Fruit fly (Drosophila melanogaster): ENCODE data around the gene FoxK.

FoxK gene

dm6 chr3L:11148478-11149251, 28.1 kb upstream of the FoxK start (continued):
- TF ChIP-seq Drgx (GFP tag; IDR thresholded peaks at IDR 0.05) (peak; percentile 74), crol (GFP tag; IDR thresholded peaks at IDR 0.05) (no peak), jumu (GFP tag; optimal IDR thresholded peaks at IDR 0.05) (no peak), bbx (GFP tag; IDR thresholded peaks at IDR 0.05; ENCODE audit: partially characterized antibody) (no peak), Lhr (GFP tag; optimal IDR thresholded peaks at IDR 0.05) (no peak), zf30C (GFP tag; optimal IDR thresholded peaks at IDR 0.05) (no peak), CG6813 (GFP tag; optimal IDR thresholded peaks at IDR 0.05) (peak; percentile 29), gem (tag; optimal IDR thresholded peaks at IDR 0.05) (peak; percentile 71), CG13424 (tag; optimal IDR thresholded peaks at IDR 0.05) (peak; percentile 46), sens-2 (GFP tag; IDR thresholded peaks at IDR 0.05) (no peak), dmrt11E (tag; optimal IDR thresholded peaks at IDR 0.05) (peak; percentile 24), CG5180 (GFP tag; optimal IDR thresholded peaks at IDR 0.05) (no peak), NC2β (GFP tag; optimal IDR thresholded peaks at IDR 0.05) (no peak), PHDP (tag; optimal IDR thresholded peaks at IDR 0.05) (peak; percentile 38), aop (GFP tag; IDR thresholded peaks at IDR 0.05) (no peak), CG17328 (GFP tag; IDR thresholded peaks at IDR 0.05) (peak; percentile 27; the same call in 1 of the 2 replicates), sug (tag; optimal IDR thresholded peaks at IDR 0.05) (no peak), CG12769 (tag; optimal IDR thresholded peaks at IDR 0.05) (peak; percentile 48), CG16813 (GFP tag; IDR thresholded peaks at IDR 0.05; ENCODE audit: partially characterized antibody) (no peak), jigr1 (GFP tag; IDR thresholded peaks at IDR 0.05) (no peak), Xbp1 (GFP tag; optimal IDR thresholded peaks at IDR 0.05) (peak; percentile 37), croc (GFP tag; conservative IDR thresholded peaks at IDR 0.05) (0 out of 3 replicates have a peak, but pooled peaks have one; percentile 13), CG4282 (GFP tag; optimal IDR thresholded peaks at IDR 0.05) (no peak), CG31388 (GFP tag; optimal IDR thresholded peaks at IDR 0.05) (no peak), CG9876 (GFP tag; optimal IDR thresholded peaks at IDR 0.05) (no peak), Mad (GFP tag; optimal IDR thresholded peaks at IDR 0.05) (peak; percentile 8), grau (tag; optimal IDR thresholded peaks at IDR 0.05) (peak; percentile 49), Sox102F (GFP tag; optimal IDR thresholded peaks at IDR 0.05) (peak; percentile 67), CG17361 (GFP tag; IDR thresholded peaks at IDR 0.05) (peak; percentile 58), CG17612 (GFP tag; IDR thresholded peaks at IDR 0.05) (no peak), bsh (GFP tag; optimal IDR thresholded peaks at IDR 0.05) (peak; percentile 64 to 80), CG1602 (GFP tag; optimal IDR thresholded peaks at IDR 0.05) (peak; percentile 21), CG6683 (GFP tag; optimal IDR thresholded peaks at IDR 0.05) (no peak), CG10366 (GFP tag; IDR thresholded peaks at IDR 0.05) (peak; percentile 26; the same call in 1 of the 2 replicates), CG15696 (tag; optimal IDR thresholded peaks at IDR 0.05) (no peak), ttk (GFP tag; IDR thresholded peaks at IDR 0.05) (0 out of 2 replicates have a peak, but pooled peaks have one; percentile 31), CG9437 (GFP tag; optimal IDR thresholded peaks at IDR 0.05) (peak; percentile 35), CG4360 (GFP tag; IDR thresholded peaks at IDR 0.05) (no peak), CG10462 (GFP tag; optimal IDR thresholded peaks at IDR 0.05) (no peak), ap (GFP tag; IDR thresholded peaks at IDR 0.05) (0 out of 2 replicates have a peak, but pooled peaks have one; percentile 44), CG3726 (GFP tag; IDR thresholded peaks at IDR 0.05) (no peak), unpg (GFP tag; optimal IDR thresholded peaks at IDR 0.05) (peak; percentile 54), az2 (GFP tag; optimal IDR thresholded peaks at IDR 0.05) (peak; percentile 27), Hmx (GFP tag; optimal IDR thresholded peaks at IDR 0.05) (no peak), CG15269 (tag; optimal IDR thresholded peaks at IDR 0.05) (peak; percentile 16), CG5953 (GFP tag; IDR thresholded peaks at IDR 0.05) (no peak), CG12071 (GFP tag; optimal IDR thresholded peaks at IDR 0.05) (peak; percentile 16), CG8944 (GFP tag; optimal IDR thresholded peaks at IDR 0.05) (no peak)
